Worm (Caenorhabditis elegans) whole organism, L1 larva: Measurements from ENCODE around the gene T05H10.8.

ENCODE experiments used
- C04F5.9 ChIP-seq: sonication (generic microtip); optimal IDR thresholded peaks from 2 replicates; lab custom pipeline; 2016; ENCODE audit warnings: missing genetic modification characterization, missing compliant biosample characterization
- C16A3.4 ChIP-seq: fragments of 150-350 bp; optimal IDR thresholded peaks from 2 replicates; lab custom pipeline; 2014; ENCODE audit warnings: missing biosample characterization, missing genetic modification characterization
- aha-1 ChIP-seq: fragments of 150-350 bp; optimal IDR thresholded peaks from 2 replicates; lab custom pipeline; 2014; ENCODE audit warnings: missing biosample characterization, missing genetic modification characterization
- aly-2 ChIP-seq: fragments of 150-350 bp; optimal IDR thresholded peaks from 2 replicates; lab custom pipeline; 2014; ENCODE audit warnings: missing biosample characterization, missing genetic modification characterization
- ama-1 ChIP-seq: fragments of 150-350 bp; optimal IDR thresholded peaks from 2 replicates; lab custom pipeline; 2014
- blmp-1 ChIP-seq: fragments of 150-350 bp; optimal IDR thresholded peaks from 2 replicates; lab custom pipeline; 2014; ENCODE audit warnings: missing biosample characterization, missing genetic modification characterization
- ceh-63 ChIP-seq: fragments of 200-800 bp; sonication (Bioruptor generic); optimal IDR thresholded peaks from 2 replicates; lab custom pipeline; 2018; ENCODE audit warnings: mild to moderate bottlenecking, missing genetic modification characterization, missing compliant biosample characterization
- ceh-8 ChIP-seq: fragments of 200-800 bp; sonication (Bioruptor generic); optimal IDR thresholded peaks from 2 replicates; lab custom pipeline; 2018; ENCODE audit warnings: mild to moderate bottlenecking, missing genetic modification characterization, moderate library complexity, missing compliant biosample characterization
- ces-1 ChIP-seq: fragments of 150-350 bp; optimal IDR thresholded peaks from 2 replicates; lab custom pipeline; 2014; ENCODE audit warnings: missing biosample characterization, missing genetic modification reagents, missing genetic modification characterization
- efl-1 ChIP-seq, 4 experiments: fragments of 150-350 bp; optimal IDR thresholded peaks in 3 of 4; peaks in 1 of 4; 1 replicate in 1 of 4; 2 replicates in 3 of 4; lab custom pipeline; 2014; ENCODE audit warnings: missing biosample characterization in 2 of 4, missing genetic modification characterization in 2 of 4, missing genetic modification reagents in 2 of 4
- efl-3 ChIP-seq: fragments of 200-800 bp; sonication (Bioruptor generic); optimal IDR thresholded peaks from 2 replicates; lab custom pipeline; 2018; ENCODE audit warnings: mild to moderate bottlenecking, missing genetic modification characterization, missing compliant biosample characterization
- elt-2 ChIP-seq: sonication (generic microtip); optimal IDR thresholded peaks from 2 replicates; lab custom pipeline; 2016; ENCODE audit warnings: missing genetic modification characterization, mild to moderate bottlenecking, inconsistent platforms, missing compliant biosample characterization, missing genetic modification reagents
- elt-3 ChIP-seq, 6 experiments: fragments of 150-350 bp in 1 of 6; sonication (generic microtip); optimal IDR thresholded peaks; 2 replicates each; lab custom pipeline; 2017 to 2018; ENCODE audit warnings: missing biosample characterization in 6 of 6, missing genetic modification characterization in 6 of 6, inconsistent platforms in 1 of 6
- fkh-10 ChIP-seq: sonication (generic microtip); optimal IDR thresholded peaks from 2 replicates; lab custom pipeline; 2017; ENCODE audit warnings: missing biosample characterization, missing genetic modification reagents, missing genetic modification characterization
- fkh-8 ChIP-seq: sonication (generic microtip); optimal IDR thresholded peaks from 2 replicates; lab custom pipeline; 2016; ENCODE audit warnings: mild to moderate bottlenecking, missing genetic modification characterization, missing compliant biosample characterization
- grh-1 ChIP-seq: fragments of 200-800 bp; sonication (Bioruptor generic); IDR thresholded peaks from 2 replicates; pipeline ENCODE4 v1.3.6; 2022; ENCODE audit warnings: missing genetic modification reagents, missing genetic modification characterization, missing compliant biosample characterization
- hlh-17 ChIP-seq: fragments of 200-800 bp; sonication (Bioruptor generic); optimal IDR thresholded peaks from 2 replicates; lab custom pipeline; 2018; ENCODE audit warnings: missing genetic modification characterization, mild to moderate bottlenecking, missing compliant biosample characterization, moderate library complexity, borderline replicate concordance
- isw-1 ChIP-seq: fragments of 200-800 bp; sonication (Bioruptor generic); IDR thresholded peaks from 2 replicates; pipeline ENCODE4 v1.3.6; 2022; ENCODE audit warnings: missing genetic modification characterization, missing compliant biosample characterization
- jun-1 ChIP-seq: fragments of 150-350 bp; optimal IDR thresholded peaks from 2 replicates; lab custom pipeline; 2014; ENCODE audit warnings: missing biosample characterization, missing genetic modification reagents, missing genetic modification characterization
- lin-13 ChIP-seq: fragments of 150-350 bp; optimal IDR thresholded peaks from 2 replicates; lab custom pipeline; 2014; ENCODE audit warnings: missing biosample characterization, missing genetic modification reagents, missing genetic modification characterization
- lin-15B ChIP-seq: fragments of 150-350 bp; sonication (generic microtip); optimal IDR thresholded peaks from 3 replicates; lab custom pipeline; 2014; ENCODE audit warnings: missing biosample characterization, missing genetic modification characterization
- lin-35 ChIP-seq, 2 experiments: fragments of 150-350 bp; optimal IDR thresholded peaks; 2 replicates each; lab custom pipeline; 2014; ENCODE audit warnings: missing biosample characterization in 2 of 2, missing genetic modification characterization in 2 of 2, missing genetic modification reagents in 2 of 2
- lin-39 ChIP-seq: fragments of 150-350 bp; optimal IDR thresholded peaks from 2 replicates; lab custom pipeline; 2014; ENCODE audit warnings: missing biosample characterization, missing genetic modification reagents, missing genetic modification characterization
- lir-3 ChIP-seq: sonication (generic microtip); optimal IDR thresholded peaks from 2 replicates; lab custom pipeline; 2016; ENCODE audit warnings: mild to moderate bottlenecking, missing genetic modification characterization, moderate library complexity, missing compliant biosample characterization; ENCODE audit not compliant: poor library complexity
- lsy-2 ChIP-seq, 2 experiments: fragments of 150-350 bp; optimal IDR thresholded peaks; 2 replicates each; lab custom pipeline; 2014; ENCODE audit warnings: missing biosample characterization in 2 of 2, missing genetic modification characterization in 2 of 2
- mdl-1 ChIP-seq, 2 experiments: fragments of 150-350 bp; optimal IDR thresholded peaks; 2 replicates each; lab custom pipeline; 2014 to 2017; ENCODE audit warnings: missing biosample characterization in 2 of 2, missing genetic modification characterization in 2 of 2, inconsistent platforms in 1 of 2
- mef-2 ChIP-seq: fragments of 150-350 bp; optimal IDR thresholded peaks from 2 replicates; lab custom pipeline; 2014; ENCODE audit warnings: missing biosample characterization, missing genetic modification characterization
- mep-1 ChIP-seq: fragments of 150-350 bp; optimal IDR thresholded peaks from 2 replicates; lab custom pipeline; 2014; ENCODE audit warnings: missing biosample characterization, missing genetic modification characterization
- nhr-11 ChIP-seq: fragments of 150-350 bp; optimal IDR thresholded peaks from 2 replicates; lab custom pipeline; 2014; ENCODE audit warnings: missing biosample characterization, missing genetic modification characterization
- nhr-19 ChIP-seq: fragments of 200-800 bp; sonication (Bioruptor generic); conservative IDR thresholded peaks from 2 replicates; pipeline ENCODE4 v1.3.6; 2022; ENCODE audit warnings: missing genetic modification characterization, missing compliant biosample characterization
- nhr-28 ChIP-seq: fragments of 150-350 bp; optimal IDR thresholded peaks from 2 replicates; lab custom pipeline; 2014; ENCODE audit warnings: missing biosample characterization, missing genetic modification characterization
- nhr-71 ChIP-seq: sonication (generic microtip); optimal IDR thresholded peaks from 2 replicates; lab custom pipeline; 2016; ENCODE audit warnings: mild to moderate bottlenecking, missing genetic modification characterization, moderate library complexity, missing compliant biosample characterization
- nhr-77 ChIP-seq: fragments of 150-350 bp; optimal IDR thresholded peaks from 2 replicates; lab custom pipeline; 2014; ENCODE audit warnings: missing biosample characterization, missing genetic modification characterization
- nhr-84 ChIP-seq: sonication (generic microtip); optimal IDR thresholded peaks from 2 replicates; lab custom pipeline; 2017; ENCODE audit warnings: missing biosample characterization, missing genetic modification characterization
- nhr-85 ChIP-seq: sonication (generic microtip); peaks from one replicate; lab custom pipeline; 2016; ENCODE audit warnings: missing genetic modification characterization, inconsistent platforms, missing compliant biosample characterization
- nhr-90 ChIP-seq: sonication (generic microtip); optimal IDR thresholded peaks from 2 replicates; lab custom pipeline; 2016; ENCODE audit warnings: mild to moderate bottlenecking, missing genetic modification characterization, missing compliant biosample characterization; ENCODE audit not compliant: poor library complexity
- pqm-1 ChIP-seq: sonication (generic microtip); optimal IDR thresholded peaks from 3 replicates; lab custom pipeline; 2017; ENCODE audit warnings: missing biosample characterization, missing genetic modification characterization
- rnt-1 ChIP-seq: sonication (generic microtip); optimal IDR thresholded peaks from 2 replicates; lab custom pipeline; 2016; ENCODE audit warnings: mild to moderate bottlenecking, missing genetic modification characterization, moderate library complexity, missing compliant biosample characterization
- skn-1 ChIP-seq: fragments of 150-350 bp; optimal IDR thresholded peaks from 2 replicates; lab custom pipeline; 2014; ENCODE audit warnings: missing biosample characterization, missing genetic modification characterization
- snu-23 ChIP-seq: sonication (generic microtip); optimal IDR thresholded peaks from 2 replicates; lab custom pipeline; 2016; ENCODE audit warnings: missing genetic modification characterization, missing compliant biosample characterization
- sptf-1 ChIP-seq: fragments of 150-350 bp; optimal IDR thresholded peaks from 2 replicates; lab custom pipeline; 2014; ENCODE audit warnings: missing biosample characterization, missing genetic modification characterization
- swsn-7 ChIP-seq: sonication (generic microtip); optimal IDR thresholded peaks from 2 replicates; lab custom pipeline; 2016; ENCODE audit warnings: missing genetic modification characterization, missing compliant biosample characterization
- unc-30 ChIP-seq: sonication (generic microtip); optimal IDR thresholded peaks from 2 replicates; lab custom pipeline; 2017; ENCODE audit warnings: missing biosample characterization, missing genetic modification characterization
- unc-62 ChIP-seq: fragments of 150-350 bp; optimal IDR thresholded peaks from 2 replicates; lab custom pipeline; 2014; ENCODE audit warnings: missing biosample characterization, missing genetic modification reagents, missing genetic modification characterization
- unc-86 ChIP-seq: sonication (generic microtip); optimal IDR thresholded peaks from 2 replicates; lab custom pipeline; 2016; ENCODE audit warnings: missing genetic modification characterization, missing compliant biosample characterization
- vab-15 ChIP-seq: sonication (generic microtip); optimal IDR thresholded peaks from 2 replicates; lab custom pipeline; 2017; ENCODE audit warnings: missing genotype, mild to moderate bottlenecking, missing genetic modification characterization, missing compliant biosample characterization
- xbp-1 ChIP-seq: sonication (generic microtip); optimal IDR thresholded peaks from 2 replicates; lab custom pipeline; 2016; ENCODE audit warnings: missing genetic modification characterization, missing compliant biosample characterization
- zag-1 ChIP-seq: fragments of 150-350 bp; optimal IDR thresholded peaks from 2 replicates; lab custom pipeline; 2014; ENCODE audit warnings: missing biosample characterization, missing genetic modification characterization
- ztf-11 ChIP-seq, 2 experiments: sonication (generic microtip); optimal IDR thresholded peaks; 2 replicates each; lab custom pipeline; 2016 to 2017; ENCODE audit warnings: missing genetic modification characterization in 2 of 2, missing biosample characterization in 1 of 2, missing compliant biosample characterization in 1 of 2
- ztf-4 ChIP-seq: fragments of 150-350 bp; optimal IDR thresholded peaks from 2 replicates; lab custom pipeline; 2014; ENCODE audit warnings: missing biosample characterization, missing genetic modification characterization

Gene T05H10.8

ce11 chrII:8059532-8059931 is 663 bp downstream of the T05H10.8 start (continued):
- TF ChIP-seq nhr-90 (tag; lab: Kevin White, UChicago) (no peak), aly-2 (tag; lab: Kevin White, UChicago) (no peak), vab-15 (tag; lab: Kevin White, UChicago) (no peak), nhr-28 (tag; lab: Kevin White, UChicago) (no peak), lir-3 (tag; lab: Kevin White, UChicago) (no peak), nhr-71 (tag; lab: Kevin White, UChicago) (peak; percentile 41), nhr-11 (tag; lab: Kevin White, UChicago) (peak; percentile 66), unc-86 (tag; lab: Kevin White, UChicago) (no peak), unc-30 (tag; lab: Kevin White, UChicago) (no peak), aha-1 (tag; lab: Kevin White, UChicago) (no peak), sptf-1 (tag; lab: Kevin White, UChicago) (no peak), skn-1 (tag; lab: Kevin White, UChicago) (no peak), efl-3 (GFP tag; lab: Kevin White, UChicago) (no peak), nhr-84 (tag; lab: Kevin White, UChicago) (no peak), nhr-19 (GFP tag; lab: Robert Waterston, UW) (no peak), mdl-1 (tag; optimal IDR thresholded peaks at IDR 0.05; lab: Kevin White, UChicago) (no peak), pqm-1 (tag; lab: Kevin White, UChicago) (no peak), ama-1 (lab: Kevin White, UChicago) (no peak), ces-1 (no peak), elt-3 (tag; optimal IDR thresholded peaks at IDR 0.05; lab: Kevin White, UChicago) (no peak), fkh-8 (tag; lab: Kevin White, UChicago) (peak; percentile 47), ztf-11 (tag; optimal IDR thresholded peaks at IDR 0.05; lab: Kevin White, UChicago) (no peak), ceh-8 (GFP tag; lab: Kevin White, UChicago) (no peak), mef-2 (tag; lab: Kevin White, UChicago) (no peak)
- TF ChIP-seq, all 84 proteins: peak for 6

ce11 chrII:8062334-8062791 is 3.5 kb downstream of the T05H10.8 start, which contains the start of gene ufd-2:
Gene ufd-2 (plus strand): TSS chrII:8062741.
- peak; percentile 89 for TF ChIP-seq skn-1 (tag; lab: Kevin White, UChicago)
- peak; percentile 74 for TF ChIP-seq nhr-71 (tag; lab: Kevin White, UChicago)
- TF ChIP-seq ceh-63: no peak
- no peak for TF ChIP-seq unc-62
- TF ChIP-seq blmp-1 (tag; lab: Kevin White, UChicago): peak; percentile 55
- TF ChIP-seq ztf-4 (tag; lab: Kevin White, UChicago): no peak
- peak; percentile 55 for TF ChIP-seq swsn-7 (tag; lab: Kevin White, UChicago)
- TF ChIP-seq fkh-10 (GFP tag; lab: Kevin White, UChicago): peak; percentile 16
- TF ChIP-seq elt-2 (tag; lab: Kevin White, UChicago): peak; percentile 53
- peak; percentile 90 for TF ChIP-seq lin-15B (tag; lab: Kevin White, UChicago)
- TF ChIP-seq lsy-2 (tag; optimal IDR thresholded peaks at IDR 0.05; lab: Kevin White, UChicago): peak; percentile 67 to 89
- peak; percentile 22 for TF ChIP-seq isw-1 (GFP tag; lab: Robert Waterston, UW)
- peak; percentile 60 for TF ChIP-seq nhr-85 (tag; lab: Kevin White, UChicago)
- TF ChIP-seq grh-1 (GFP tag; lab: Robert Waterston, UW): no peak
- peak; percentile 67 for TF ChIP-seq nhr-77 (tag; lab: Kevin White, UChicago)
- peak; percentile 54 for TF ChIP-seq xbp-1 (tag; lab: Kevin White, UChicago)
- TF ChIP-seq C16A3.4: peak; percentile 85
- TF ChIP-seq mep-1: peak; percentile 70
- TF ChIP-seq nhr-90 (tag; lab: Kevin White, UChicago): peak; percentile 60
- TF ChIP-seq unc-86 (tag; lab: Kevin White, UChicago): peak; percentile 46
- TF ChIP-seq mdl-1 (tag; optimal IDR thresholded peaks at IDR 0.05; lab: Kevin White, UChicago): peak in 1 of 2 experiments; percentile 35
- peak; percentile 11 for TF ChIP-seq C04F5.9 (tag; lab: Kevin White, UChicago)
- TF ChIP-seq hlh-17 (GFP tag; lab: Kevin White, UChicago): no peak
- peak; percentile 65 for TF ChIP-seq snu-23 (GFP tag; lab: Kevin White, UChicago)
- TF ChIP-seq lin-39: no peak
- TF ChIP-seq zag-1: peak; percentile 5
- TF ChIP-seq efl-1 (optimal IDR thresholded peaks at IDR 0.05; lab: Kevin White, UChicago): peak; percentile 77 to 81
- TF ChIP-seq efl-1 (GFP tag; optimal IDR thresholded peaks at IDR 0.05 in 1 of 2; lab: Kevin White, UChicago): peak; percentile 70 to 96
- no peak for TF ChIP-seq ama-1 (lab: Kevin White, UChicago)
- peak; percentile 70 for TF ChIP-seq fkh-8 (tag; lab: Kevin White, UChicago)
- TF ChIP-seq rnt-1: peak; percentile 86
- TF ChIP-seq lin-35 (GFP tag; optimal IDR thresholded peaks at IDR 0.05; lab: Kevin White, UChicago): peak; percentile 72 to 83
- peak; percentile 53 for TF ChIP-seq lin-13 (GFP tag; lab: Kevin White, UChicago)
- peak; percentile 68 for TF ChIP-seq lir-3 (tag; lab: Kevin White, UChicago)
- peak; percentile 50 for TF ChIP-seq jun-1 (tag; lab: Kevin White, UChicago)
